Fruit fly (Drosophila melanogaster) whole organism, embryonic: ENCODE results near the gene CG42307.

Source experiments
- CG16813 ChIP-seq: fragments of 200-800 bp; sonication (Bioruptor generic); IDR thresholded peaks from 3 replicates; pipeline ENCODE4 v1.3.6; 2022; ENCODE audit warnings: missing biosample characterization, missing genetic modification characterization; ENCODE audit not compliant: partially characterized antibody
- CG18011 ChIP-seq: fragments of 200-800 bp; sonication (Bioruptor generic); optimal IDR thresholded peaks from 2 replicates; lab custom pipeline; 2017; ENCODE audit warnings: missing biosample characterization, missing genetic modification characterization, mild to moderate bottlenecking, moderate library complexity, missing genotype
- CG2116 ChIP-seq: fragments of 200-800 bp; sonication (Bioruptor generic); optimal IDR thresholded peaks from 3 replicates; lab custom pipeline; 2018; ENCODE audit warnings: missing biosample characterization, mild to moderate bottlenecking, missing genetic modification characterization
- CG7987 ChIP-seq: fragments of 200-800 bp; sonication (Bioruptor generic); optimal IDR thresholded peaks from 2 replicates; lab custom pipeline; 2018; ENCODE audit warnings: missing biosample characterization, mild to moderate bottlenecking, missing genetic modification characterization, moderate library complexity
- Hr39 ChIP-seq: fragments of >200 bp; optimal IDR thresholded peaks from 2 replicates; lab custom pipeline; 2017
- Poxn ChIP-seq: fragments of 200-800 bp; sonication (Bioruptor generic); IDR thresholded peaks from 2 replicates; pipeline ENCODE4 v1.3.6; 2022; ENCODE audit warnings: missing biosample characterization, missing genetic modification characterization
- Ssrp ChIP-seq: fragments of 200-800 bp; sonication (Bioruptor generic); optimal IDR thresholded peaks from 2 replicates; lab custom pipeline; 2018; ENCODE audit warnings: missing biosample characterization, mild to moderate bottlenecking, missing genetic modification characterization, moderate library complexity
- br ChIP-seq: fragments of >200 bp; optimal IDR thresholded peaks from 2 replicates; lab custom pipeline; 2017
- mld ChIP-seq: fragments of 200-800 bp; sonication (Bioruptor generic); IDR thresholded peaks from 3 replicates; pipeline ENCODE4 v1.3.6; 2022; ENCODE audit warnings: missing biosample characterization, missing genetic modification characterization; ENCODE audit not compliant: partially characterized antibody
- vfl ChIP-seq: fragments of 200-800 bp; sonication (Bioruptor generic); optimal IDR thresholded peaks from 2 replicates; lab custom pipeline; 2016; ENCODE audit warnings: missing biosample characterization, missing genetic modification characterization

DNA sequence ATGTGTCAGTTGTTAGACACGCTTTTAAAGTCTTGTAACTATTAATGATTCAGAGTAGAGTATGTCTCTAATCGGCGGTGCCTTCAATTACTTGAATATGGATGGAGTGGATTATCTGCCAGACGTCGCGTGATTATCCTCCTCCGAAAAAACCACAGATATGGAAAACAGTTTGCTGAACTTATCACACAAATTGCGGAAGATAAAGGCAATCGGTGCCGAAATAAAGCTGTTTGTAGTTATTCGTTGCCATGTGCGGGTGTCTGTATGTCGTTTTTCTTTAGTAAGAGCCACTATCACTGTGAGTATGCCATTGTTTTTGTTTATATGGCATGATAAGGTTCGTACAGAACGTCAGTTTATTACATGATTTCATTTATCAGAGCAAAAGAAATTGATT, 15.1 kb downstream of the CG42307 start:
- no peak for TF ChIP-seq vfl
- TF ChIP-seq Hr39 (lab: Kevin White, UChicago), result no peak
- TF ChIP-seq br (lab: Kevin White, UChicago), result no peak
- TF ChIP-seq Ssrp (tag; lab: Kevin White, UChicago), result no peak
- no peak for TF ChIP-seq CG2116 (GFP tag; lab: Kevin White, UChicago)
- no peak for TF ChIP-seq CG18011
- TF ChIP-seq CG16813, result no peak
- TF ChIP-seq Poxn (GFP tag; lab: Robert Waterston, UW), result no peak
- TF ChIP-seq CG7987, result no peak
- no peak for TF ChIP-seq mld (GFP tag; lab: Robert Waterston, UW)
